Worm (Caenorhabditis elegans): ENCODE data around the gene msp-113.

- no peak for TF ChIP-seq ceh-48 (tag; optimal IDR thresholded peaks at IDR 0.05)
- TF ChIP-seq nhr-232 (tag; optimal IDR thresholded peaks at IDR 0.05) = no peak
- no peak for TF ChIP-seq fkh-10 (GFP tag; optimal IDR thresholded peaks at IDR 0.05)
- TF ChIP-seq F13H6.1 (tag; optimal IDR thresholded peaks at IDR 0.05) = no peak
- no peak for TF ChIP-seq T23F11.4 (GFP tag; optimal IDR thresholded peaks at IDR 0.05)
- no peak for TF ChIP-seq ama-1 (optimal IDR thresholded peaks at IDR 0.05)
- no peak for TF ChIP-seq madf-2 (tag; optimal IDR thresholded peaks at IDR 0.05)
- TF ChIP-seq ceh-18 (tag; optimal IDR thresholded peaks at IDR 0.05) = no peak
- TF ChIP-seq rnt-1 (tag; optimal IDR thresholded peaks at IDR 0.05) = no peak
- TF ChIP-seq unc-86 (tag; optimal IDR thresholded peaks at IDR 0.05) = no peak
- no peak for TF ChIP-seq Y22D7AL.16 (tag; optimal IDR thresholded peaks at IDR 0.05)
Measured at ce11 chrIV:5273385-5273784, 24.4 kb upstream of the msp-113 start.

Measured in whole organism, late embryonic.